Fruit fly (Drosophila melanogaster) whole organism, wandering third instar larva: Measurements from ENCODE around the gene Syx8.

Source experiments
- Abd-B ChIP-seq: fragments of >200 bp; optimal IDR thresholded peaks from 2 replicates; lab custom pipeline; 2017; ENCODE audit warnings: missing biosample characterization, missing genetic modification characterization
- CG32264 ChIP-seq: fragments of 200-800 bp; sonication (Bioruptor generic); optimal IDR thresholded peaks from 2 replicates; lab custom pipeline; 2016; ENCODE audit warnings: missing biosample characterization, missing genetic modification characterization
- CG9705 ChIP-seq: fragments of 200-800 bp; sonication (Bioruptor generic); optimal IDR thresholded peaks from 2 replicates; lab custom pipeline; 2018; ENCODE audit warnings: missing biosample characterization, mild to moderate bottlenecking, missing genetic modification characterization
- CrebA ChIP-seq: fragments of 200-800 bp; sonication (Bioruptor generic); optimal IDR thresholded peaks from 2 replicates; lab custom pipeline; 2016; ENCODE audit warnings: missing biosample characterization, mild to moderate bottlenecking, missing genetic modification characterization, borderline replicate concordance
- Dfd ChIP-seq: fragments of >200 bp; optimal IDR thresholded peaks from 2 replicates; lab custom pipeline; 2017; ENCODE audit warnings: missing biosample characterization, missing genetic modification characterization
- Dif ChIP-seq: fragments of 200-275, 200-300 bp; sonication (Bioruptor generic); optimal IDR thresholded peaks from 2 replicates; lab custom pipeline; 2018; ENCODE audit warnings: missing biosample characterization, missing genetic modification characterization; ENCODE audit not compliant: partially characterized antibody
- GATAd ChIP-seq: sonication (Bioruptor generic); optimal IDR thresholded peaks from 2 replicates; lab custom pipeline; 2016; ENCODE audit warnings: missing biosample characterization, missing genetic modification characterization
- HLH106 ChIP-seq: fragments of 200-800 bp; optimal IDR thresholded peaks from 3 replicates; lab custom pipeline; 2019; ENCODE audit warnings: missing biosample characterization, mild to moderate bottlenecking, missing genetic modification characterization, moderate library complexity
- Hnf4 ChIP-seq: fragments of 200-800 bp; sonication (Bioruptor generic); optimal IDR thresholded peaks from 2 replicates; lab custom pipeline; 2016; ENCODE audit warnings: missing biosample characterization, mild to moderate bottlenecking, missing genetic modification characterization
- Hr78 ChIP-seq: fragments of >200 bp; optimal IDR thresholded peaks from 2 replicates; lab custom pipeline; 2017; ENCODE audit warnings: missing biosample characterization, missing genetic modification characterization
- Hr83 ChIP-seq: fragments of 200-300 bp; sonication (Bioruptor generic); optimal IDR thresholded peaks from 2 replicates; lab custom pipeline; 2016; ENCODE audit warnings: missing biosample characterization, mild to moderate bottlenecking, missing genetic modification characterization, moderate library complexity; ENCODE audit not compliant: poor library complexity, severe bottlenecking
- Jra ChIP-seq: sonication (Bioruptor generic); optimal IDR thresholded peaks from 2 replicates; lab custom pipeline; 2016; ENCODE audit warnings: missing biosample characterization, missing genetic modification characterization
- Mio ChIP-seq: sonication (Bioruptor generic); optimal IDR thresholded peaks from 2 replicates; lab custom pipeline; 2016; ENCODE audit warnings: missing biosample characterization, missing genetic modification characterization
- Myc ChIP-seq: fragments of >200 bp; optimal IDR thresholded peaks from 2 replicates; lab custom pipeline; 2017
- N ChIP-seq: fragments of >200 bp; optimal IDR thresholded peaks from 2 replicates; lab custom pipeline; 2018; ENCODE audit warnings: missing biosample characterization, missing external identifiers, missing genetic modification characterization
- OdsH ChIP-seq: fragments of 200-800 bp; sonication (Bioruptor generic); optimal IDR thresholded peaks from 2 replicates; lab custom pipeline; 2016; ENCODE audit warnings: missing biosample characterization, mild to moderate bottlenecking, missing genetic modification characterization
- Rel ChIP-seq, 2 experiments: fragments of 200-800 bp; sonication (Bioruptor generic) in 1 of 2; optimal IDR thresholded peaks; 2 replicates in 1 of 2; 3 replicates in 1 of 2; lab custom pipeline; 2016 to 2019; ENCODE audit warnings: mild to moderate bottlenecking in 2 of 2, missing biosample characterization in 2 of 2, missing genetic modification characterization in 2 of 2, moderate library complexity in 1 of 2
- Sp1 ChIP-seq: fragments of 200-800 bp; sonication (Bioruptor generic); optimal IDR thresholded peaks from 3 replicates; lab custom pipeline; 2019; ENCODE audit warnings: missing biosample characterization, mild to moderate bottlenecking, missing genetic modification characterization, moderate library complexity
- Vsx2 ChIP-seq: fragments of 200-300, 225-300 bp; sonication (Bioruptor generic); optimal IDR thresholded peaks from 2 replicates; lab custom pipeline; 2018; ENCODE audit warnings: missing biosample characterization, missing genetic modification characterization; ENCODE audit not compliant: partially characterized antibody
- br ChIP-seq: fragments of 200-800 bp; sonication (Bioruptor generic); optimal IDR thresholded peaks from 2 replicates; lab custom pipeline; 2016; ENCODE audit warnings: missing biosample characterization, missing genetic modification characterization
- brk ChIP-seq: fragments of 200-800 bp; sonication (Bioruptor generic); optimal IDR thresholded peaks from 2 replicates; lab custom pipeline; 2016; ENCODE audit warnings: missing biosample characterization, mild to moderate bottlenecking, missing genetic modification characterization
- dl ChIP-seq, 2 experiments: fragments of 175-275, 200-275 bp in 1 of 2; fragments of 200-275 bp in 1 of 2; sonication (Bioruptor generic); optimal IDR thresholded peaks; lab custom pipeline; 2018; ENCODE audit warnings: mild to moderate bottlenecking in 2 of 2, missing biosample characterization in 2 of 2, missing genetic modification characterization in 2 of 2, moderate library complexity in 2 of 2; ENCODE audit not compliant: partially characterized antibody in 2 of 2, insufficient read depth in 1 of 2
- dmrt93B ChIP-seq: fragments of 200-800 bp; sonication (Bioruptor generic); optimal IDR thresholded peaks from 2 replicates; lab custom pipeline; 2018; ENCODE audit warnings: missing biosample characterization, mild to moderate bottlenecking, missing genetic modification characterization
- dsf ChIP-seq: sonication (Bioruptor generic); optimal IDR thresholded peaks from 2 replicates; lab custom pipeline; 2016; ENCODE audit warnings: missing biosample characterization, missing genetic modification characterization, borderline replicate concordance
- ey ChIP-seq: fragments of 200-800 bp; sonication (Bioruptor generic); optimal IDR thresholded peaks from 2 replicates; lab custom pipeline; 2016; ENCODE audit warnings: missing biosample characterization, missing genetic modification characterization
- foxo ChIP-seq, 2 experiments: fragments of 200-800 bp; sonication (Bioruptor generic); optimal IDR thresholded peaks; 2 replicates in 1 of 2; 3 replicates in 1 of 2; lab custom pipeline; 2016 to 2017; ENCODE audit warnings: missing biosample characterization in 2 of 2, missing genetic modification characterization in 2 of 2
- fru ChIP-seq: fragments of 200-800 bp; sonication (Bioruptor generic); optimal IDR thresholded peaks from 3 replicates; lab custom pipeline; 2016; ENCODE audit warnings: missing biosample characterization, mild to moderate bottlenecking, missing genetic modification characterization
- h ChIP-seq: fragments of 200-800 bp; sonication (Bioruptor generic); optimal IDR thresholded peaks from 3 replicates; lab custom pipeline; 2016; ENCODE audit warnings: missing biosample characterization, mild to moderate bottlenecking, missing genetic modification characterization
- jim ChIP-seq: fragments of 175-275, 200-325 bp; sonication (Bioruptor generic); optimal IDR thresholded peaks from 2 replicates; lab custom pipeline; 2016; ENCODE audit warnings: missing biosample characterization, mild to moderate bottlenecking, missing genetic modification characterization
- lola ChIP-seq: fragments of >200 bp; optimal IDR thresholded peaks from 2 replicates; lab custom pipeline; 2017; ENCODE audit warnings: missing biosample characterization, missing genetic modification characterization
- pan ChIP-seq: fragments of >200 bp; optimal IDR thresholded peaks from 2 replicates; lab custom pipeline; 2017
- psq ChIP-seq: fragments of 200-800 bp; sonication (Bioruptor generic); optimal IDR thresholded peaks from 3 replicates; lab custom pipeline; 2017; ENCODE audit warnings: missing biosample characterization, mild to moderate bottlenecking, missing genetic modification characterization, moderate library complexity
- rgr ChIP-seq: fragments of 200-800 bp; sonication (Bioruptor generic); optimal IDR thresholded peaks from 3 replicates; lab custom pipeline; 2016; ENCODE audit warnings: missing biosample characterization, mild to moderate bottlenecking, missing genetic modification characterization
- sage ChIP-seq: fragments of 200-800 bp; sonication (Bioruptor generic); optimal IDR thresholded peaks from 2 replicates; lab custom pipeline; 2016; ENCODE audit warnings: missing biosample characterization, mild to moderate bottlenecking, missing genetic modification characterization
- sv ChIP-seq: fragments of 200-800 bp; sonication (Bioruptor generic); optimal IDR thresholded peaks from 3 replicates; lab custom pipeline; 2016; ENCODE audit warnings: missing biosample characterization, missing genetic modification characterization
- tai ChIP-seq: sonication (Bioruptor generic); optimal IDR thresholded peaks from 2 replicates; lab custom pipeline; 2016; ENCODE audit warnings: missing biosample characterization, missing genetic modification characterization
- usp ChIP-seq: fragments of >200 bp; optimal IDR thresholded peaks from 2 replicates; lab custom pipeline; 2017; ENCODE audit warnings: missing biosample characterization, missing genetic modification characterization
- woc ChIP-seq: sonication (Bioruptor generic); optimal IDR thresholded peaks from 2 replicates; lab custom pipeline; 2016; ENCODE audit warnings: missing biosample characterization, mild to moderate bottlenecking, missing genetic modification characterization

The Syx8 gene

DNA sequence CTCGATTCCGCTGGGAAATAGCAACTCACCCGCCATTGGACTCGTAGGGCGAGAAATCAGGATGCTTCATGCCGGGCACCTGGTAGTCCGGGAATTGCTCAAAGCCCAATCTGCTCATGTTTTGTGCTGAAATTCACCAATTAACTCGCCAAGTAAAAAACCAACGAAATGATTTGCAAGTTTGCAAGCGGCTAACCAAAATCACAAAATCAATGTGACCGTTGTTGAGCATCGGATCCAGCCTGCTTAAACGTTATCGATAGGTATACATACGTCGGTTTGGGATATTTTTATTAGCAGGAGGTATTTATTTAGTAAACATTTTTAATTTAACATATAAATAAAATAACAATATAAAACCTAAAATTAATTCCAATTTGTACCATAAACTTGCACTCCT, 23.3 kb upstream of the Syx8 start, which contains the start of gene Prosbeta6:
Prosbeta6 (minus strand) TSS at position 218 of the 400 bp plus-strand sequence.
- no peak for TF ChIP-seq GATAd (GFP tag; lab: Kevin White, UChicago)
- TF ChIP-seq brk (GFP tag; lab: Kevin White, UChicago): peak; percentile 25

DNA sequence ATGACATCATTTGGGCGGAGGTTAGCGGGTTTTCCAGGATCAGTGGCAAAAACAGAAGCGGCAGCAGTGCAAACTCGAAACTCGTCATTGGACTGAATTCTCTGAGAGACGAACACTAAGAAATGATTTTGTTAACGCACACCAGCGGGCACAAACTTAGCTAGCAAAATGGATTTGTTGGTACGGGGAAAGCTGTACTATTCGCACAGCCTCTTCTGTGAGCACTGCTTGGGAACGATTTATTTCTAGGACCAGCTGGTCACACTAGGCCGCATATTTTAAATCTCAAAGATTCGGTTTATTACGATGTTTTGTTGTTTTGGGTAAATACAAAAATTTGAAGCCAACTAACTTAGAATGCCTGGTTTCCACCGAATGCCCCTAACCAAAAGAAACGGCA, 22.3 kb upstream of the Syx8 start, which contains the start of gene CG4098:
CG4098 (minus strand) TSS at position 228 of the 400 bp plus-strand sequence.
- TF ChIP-seq psq (GFP tag; lab: Kevin White, UChicago) (peak; percentile 34), br (GFP tag; lab: Kevin White, UChicago) (peak; percentile 76), usp (GFP tag; lab: Kevin White, UChicago) (no peak), Rel (GFP tag; optimal IDR thresholded peaks at IDR 0.05; lab: Kevin White, UChicago) (no peak), Rel (tag; optimal IDR thresholded peaks at IDR 0.05; lab: Kevin White, UChicago) (peak; percentile 40), rgr (GFP tag; lab: Kevin White, UChicago) (peak; percentile 79), Jra (peak; percentile 43), woc (GFP tag; lab: Kevin White, UChicago) (peak; percentile 88), Hr83 (GFP tag; lab: Kevin White, UChicago) (peak; percentile 97), brk (GFP tag; lab: Kevin White, UChicago) (no peak), pan (lab: Kevin White, UChicago) (no peak), lola (GFP tag; lab: Kevin White, UChicago) (no peak), Myc (no peak), ey (GFP tag; lab: Kevin White, UChicago) (peak; percentile 69), Hnf4 (GFP tag; lab: Kevin White, UChicago) (peak; percentile 77), Sp1 (GFP tag; lab: Kevin White, UChicago) (peak; percentile 51), CG9705 (GFP tag; lab: Kevin White, UChicago) (peak; percentile 10), h (GFP tag; lab: Kevin White, UChicago) (peak; percentile 67), HLH106 (tag; lab: Kevin White, UChicago) (peak; percentile 47), fru (GFP tag; lab: Kevin White, UChicago) (peak; percentile 63), dsf (no peak), GATAd (GFP tag; lab: Kevin White, UChicago) (peak; percentile 1), OdsH (GFP tag; lab: Kevin White, UChicago) (peak; percentile 65), Mio (peak; percentile 28), foxo (GFP tag; optimal IDR thresholded peaks at IDR 0.05; lab: Kevin White, UChicago) (peak in 1 of 2 experiments; percentile 86), sv (GFP tag; lab: Kevin White, UChicago) (peak; percentile 6), jim (GFP tag; lab: Kevin White, UChicago) (peak; percentile 47)

DNA sequence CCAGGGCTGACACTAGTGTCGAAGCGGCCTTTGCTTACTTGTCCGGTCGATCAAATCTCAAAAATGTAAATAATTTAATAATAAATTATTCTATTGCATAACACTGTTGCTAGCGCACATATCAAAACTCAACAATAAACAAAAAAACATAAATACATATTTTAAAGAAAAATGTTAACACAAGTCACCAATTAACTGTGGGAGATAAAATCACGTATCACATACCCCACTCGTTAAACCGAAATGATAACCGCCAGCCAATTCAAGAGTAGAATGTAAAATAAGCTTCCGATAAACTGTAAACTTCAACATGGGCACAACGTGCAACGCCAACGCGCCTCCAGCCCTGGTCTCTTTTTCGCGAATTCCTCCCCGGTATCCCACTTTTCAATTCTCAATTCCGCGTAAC, 15.9 kb upstream of the Syx8 start, which contains the start of gene Arts:
Arts (plus strand) TSS at position 116 of the 409 bp plus-strand sequence.
- TF ChIP-seq jim (GFP tag; lab: Kevin White, UChicago): no peak
- TF ChIP-seq Mio: no peak
- no peak for TF ChIP-seq sage (GFP tag; lab: Kevin White, UChicago)
- no peak for TF ChIP-seq ey (GFP tag; lab: Kevin White, UChicago)
- peak; percentile 40 for TF ChIP-seq Sp1 (GFP tag; lab: Kevin White, UChicago)
- TF ChIP-seq Rel (GFP tag; optimal IDR thresholded peaks at IDR 0.05; lab: Kevin White, UChicago): no peak
- peak; percentile 32 for TF ChIP-seq Rel (tag; optimal IDR thresholded peaks at IDR 0.05; lab: Kevin White, UChicago)
- peak; percentile 23 for TF ChIP-seq CG9705 (GFP tag; lab: Kevin White, UChicago)
- peak; percentile 31 for TF ChIP-seq rgr (GFP tag; lab: Kevin White, UChicago)
- TF ChIP-seq h (GFP tag; lab: Kevin White, UChicago): peak; percentile 46
- TF ChIP-seq fru (GFP tag; lab: Kevin White, UChicago): peak; percentile 1
- TF ChIP-seq GATAd (GFP tag; lab: Kevin White, UChicago): no peak
- TF ChIP-seq dmrt93B (GFP tag; lab: Kevin White, UChicago): no peak
- TF ChIP-seq Jra: peak; percentile 10
- TF ChIP-seq dl (GFP tag; optimal IDR thresholded peaks at IDR 0.05; lab: Kevin White, UChicago; ENCODE audit: insufficient read depth in 1 of 2, partially characterized antibody in 2 of 2): no peak
- peak; percentile 10 for TF ChIP-seq brk (GFP tag; lab: Kevin White, UChicago)
- TF ChIP-seq tai (GFP tag; lab: Kevin White, UChicago): no peak
- TF ChIP-seq dsf: no peak
- no peak for TF ChIP-seq lola (GFP tag; lab: Kevin White, UChicago)
- no peak for TF ChIP-seq pan (lab: Kevin White, UChicago)
- no peak for TF ChIP-seq woc (GFP tag; lab: Kevin White, UChicago)
- no peak for TF ChIP-seq sv (GFP tag; lab: Kevin White, UChicago)
- no peak for TF ChIP-seq Hr78
- peak; percentile 27 for TF ChIP-seq br (GFP tag; lab: Kevin White, UChicago)
- no peak for TF ChIP-seq Dif (GFP tag; lab: Kevin White, UChicago)
- no peak for TF ChIP-seq OdsH (GFP tag; lab: Kevin White, UChicago)
- TF ChIP-seq usp (GFP tag; lab: Kevin White, UChicago): no peak
- TF ChIP-seq Hnf4 (GFP tag; lab: Kevin White, UChicago): peak; percentile 1
- no peak for TF ChIP-seq CG32264 (GFP tag; lab: Kevin White, UChicago)
- TF ChIP-seq Abd-B: no peak
- no peak for TF ChIP-seq Vsx2
- TF ChIP-seq psq (GFP tag; lab: Kevin White, UChicago): peak; percentile 14
- no peak for TF ChIP-seq N (GFP tag; lab: Kevin White, UChicago)
- TF ChIP-seq Dfd (GFP tag; lab: Kevin White, UChicago): no peak
- TF ChIP-seq HLH106 (tag; lab: Kevin White, UChicago): peak; percentile 53
- TF ChIP-seq Myc: peak; percentile 43
- TF ChIP-seq CrebA (GFP tag; lab: Kevin White, UChicago): no peak
- no peak for TF ChIP-seq Hr83 (GFP tag; lab: Kevin White, UChicago)
- TF ChIP-seq foxo (GFP tag; optimal IDR thresholded peaks at IDR 0.05; lab: Kevin White, UChicago): peak in 1 of 2 experiments; percentile 52
